Worm (Caenorhabditis elegans): Measurements from ENCODE around the gene F47E1.4.

- TF ChIP-seq ztf-1 (GFP tag; conservative IDR thresholded peaks at IDR 0.05) (no peak), fos-1 (tag; optimal IDR thresholded peaks at IDR 0.05) (no peak), unc-62 (GFP tag; optimal IDR thresholded peaks at IDR 0.05) (no peak), snpc-4 (tag; optimal IDR thresholded peaks at IDR 0.05) (no peak), lsy-2 (tag; optimal IDR thresholded peaks at IDR 0.05) (no peak), unc-39 (tag; optimal IDR thresholded peaks at IDR 0.05) (no peak), Y55F3AM.14 (GFP tag; optimal IDR thresholded peaks at IDR 0.05) (no peak)
These were observed 29.2 kb downstream of the F47E1.4 start for ce11 chrX:9091873-9092272.
